Worm (Caenorhabditis elegans) whole organism, L4 larva: ENCODE data around the gene C35A5.10.

Experiments
- F49E8.2 ChIP-seq: sonication (generic microtip); optimal IDR thresholded peaks from 2 replicates; lab custom pipeline; 2016; ENCODE audit warnings: missing compliant biosample characterization, mild to moderate bottlenecking, missing genetic modification characterization, borderline replicate concordance
- T26A8.4 ChIP-seq: fragments of 200-800 bp; sonication (Bioruptor generic); IDR thresholded peaks from 2 replicates; pipeline ENCODE4 v1.3.6; 2022; ENCODE audit warnings: missing genetic modification characterization, missing compliant biosample characterization
- Y5F2A.4 ChIP-seq: fragments of 200-800 bp; sonication (Bioruptor generic); optimal IDR thresholded peaks from 2 replicates; lab custom pipeline; 2018; ENCODE audit warnings: mild to moderate bottlenecking, missing genetic modification characterization, missing compliant biosample characterization
- Y75B8A.6 ChIP-seq: fragments of 200-800 bp; sonication (Bioruptor generic); IDR thresholded peaks from 2 replicates; pipeline ENCODE4 v1.3.6; 2022; ENCODE audit warnings: missing genetic modification reagents, missing genetic modification characterization, missing compliant biosample characterization
- aha-1 ChIP-seq: fragments of 150-350 bp; peaks from one replicate; lab custom pipeline; 2014; ENCODE audit warnings: missing biosample characterization, missing genetic modification characterization
- ama-1 ChIP-seq: fragments of 150-350 bp; optimal IDR thresholded peaks from 2 replicates; lab custom pipeline; 2014; ENCODE audit warnings: inconsistent platforms, mixed read lengths
- ceh-20 ChIP-seq: fragments of 200-800 bp; sonication (Bioruptor generic); IDR thresholded peaks from 2 replicates; pipeline ENCODE4 v1.3.6; 2022; ENCODE audit warnings: missing genetic modification reagents, missing genetic modification characterization, missing compliant biosample characterization
- ceh-28 ChIP-seq: fragments of 150-350 bp; optimal IDR thresholded peaks from 2 replicates; lab custom pipeline; 2014; ENCODE audit warnings: missing biosample characterization, missing genetic modification reagents, missing genetic modification characterization
- ces-1 ChIP-seq: fragments of 150-350 bp; sonication (generic microtip); optimal IDR thresholded peaks from 4 replicates; lab custom pipeline; 2014; ENCODE audit warnings: missing biosample characterization, missing genetic modification reagents, missing genetic modification characterization
- cey-2 ChIP-seq: sonication (generic microtip); optimal IDR thresholded peaks from 3 replicates; lab custom pipeline; 2017; ENCODE audit warnings: missing genetic modification characterization, mild to moderate bottlenecking, missing compliant biosample characterization, antibody characterized with exemption, borderline replicate concordance; ENCODE audit not compliant: insufficient read depth
- daf-16 ChIP-seq, 3 experiments: sonication (generic microtip); optimal IDR thresholded peaks; 2 replicates each; lab custom pipeline; 2016 to 2017; ENCODE audit warnings: missing genetic modification characterization in 3 of 3, missing genetic modification reagents in 3 of 3, mild to moderate bottlenecking in 2 of 3, missing compliant biosample characterization in 2 of 3, missing biosample characterization in 1 of 3, moderate library complexity in 1 of 3
- daf-8 ChIP-seq: fragments of 200-800 bp; sonication (Bioruptor generic); IDR thresholded peaks from 2 replicates; pipeline ENCODE4 v1.3.6; 2022; ENCODE audit warnings: missing genetic modification characterization, missing compliant biosample characterization
- dmd-6 ChIP-seq: fragments of 200-800 bp; sonication (Bioruptor generic); IDR thresholded peaks from 2 replicates; pipeline ENCODE4 v1.3.6; 2022; ENCODE audit warnings: missing genetic modification reagents, missing genetic modification characterization, missing compliant biosample characterization
- dpl-1 ChIP-seq: fragments of 150-350 bp; optimal IDR thresholded peaks from 2 replicates; lab custom pipeline; 2014; ENCODE audit warnings: missing biosample characterization, missing genetic modification reagents, missing genetic modification characterization
- egl-43 ChIP-seq: fragments of 200-800 bp; sonication (Bioruptor generic); IDR thresholded peaks from 2 replicates; pipeline ENCODE4 v1.3.6; 2022; ENCODE audit warnings: missing genetic modification reagents, missing genetic modification characterization, missing compliant biosample characterization
- fkh-10 ChIP-seq: fragments of 150-350 bp; optimal IDR thresholded peaks from 2 replicates; lab custom pipeline; 2014; ENCODE audit warnings: missing biosample characterization, missing genetic modification reagents, missing genetic modification characterization
- hif-1 ChIP-seq, 2 experiments: sonication (generic microtip); optimal IDR thresholded peaks; 2 replicates each; lab custom pipeline; 2016 to 2017; ENCODE audit warnings: missing compliant biosample characterization in 2 of 2, missing genetic modification characterization in 2 of 2, missing genetic modification reagents in 2 of 2, missing genotype in 2 of 2, mild to moderate bottlenecking in 1 of 2
- hlh-11 ChIP-seq: fragments of 200-800 bp; sonication (Bioruptor generic); optimal IDR thresholded peaks from 2 replicates; lab custom pipeline; 2018; ENCODE audit warnings: mild to moderate bottlenecking, missing genetic modification characterization, missing compliant biosample characterization
- hlh-30 ChIP-seq: sonication (generic microtip); optimal IDR thresholded peaks from 2 replicates; lab custom pipeline; 2017; ENCODE audit warnings: antibody characterized with exemption, mild to moderate bottlenecking, missing genetic modification characterization, missing compliant biosample characterization; ENCODE audit not compliant: insufficient read depth
- lin-29 ChIP-seq: fragments of 200-800 bp; sonication (Bioruptor generic); IDR thresholded peaks from 2 replicates; pipeline ENCODE4 v1.3.6; 2022; ENCODE audit warnings: missing genetic modification reagents, missing genetic modification characterization, missing compliant biosample characterization
- lin-38 ChIP-seq: fragments of 200-800 bp; sonication (Bioruptor generic); IDR thresholded peaks from 2 replicates; pipeline ENCODE4 v1.3.6; 2022; ENCODE audit warnings: missing genetic modification reagents, missing genetic modification characterization, missing compliant biosample characterization
- lsy-2 ChIP-seq, 2 experiments: fragments of 150-350 bp in 1 of 2; sonication (generic microtip) in 1 of 2; optimal IDR thresholded peaks; 2 replicates each; lab custom pipeline; 2014 to 2017; ENCODE audit warnings: missing biosample characterization in 2 of 2, missing genetic modification characterization in 2 of 2
- mdl-1 ChIP-seq, 2 experiments: fragments of 150-350 bp in 1 of 2; sonication (generic microtip) in 1 of 2; optimal IDR thresholded peaks; 2 replicates each; lab custom pipeline; 2014 to 2017; ENCODE audit warnings: missing biosample characterization in 2 of 2, missing genetic modification characterization in 2 of 2
- mdt-29 ChIP-seq: fragments of 200-800 bp; sonication (Bioruptor generic); IDR thresholded peaks from 2 replicates; pipeline ENCODE4 v1.3.6; 2022; ENCODE audit warnings: missing genetic modification reagents, missing genetic modification characterization, missing compliant biosample characterization
- mep-1 ChIP-seq: fragments of 150-350 bp; sonication (generic microtip); optimal IDR thresholded peaks from 3 replicates; lab custom pipeline; 2014; ENCODE audit warnings: missing biosample characterization, missing genetic modification characterization
- mxl-2 ChIP-seq: fragments of 200-800 bp; sonication (Bioruptor generic); conservative IDR thresholded peaks from 2 replicates; pipeline ENCODE4 v1.3.6; 2022; ENCODE audit warnings: missing genetic modification reagents, missing genetic modification characterization, missing compliant biosample characterization
- nhr-111 ChIP-seq: fragments of 200-800 bp; sonication (Bioruptor generic); optimal IDR thresholded peaks from 2 replicates; lab custom pipeline; 2018; ENCODE audit warnings: mild to moderate bottlenecking, missing genetic modification characterization, missing compliant biosample characterization
- nhr-28 ChIP-seq: fragments of 150-350 bp; optimal IDR thresholded peaks from 2 replicates; lab custom pipeline; 2014; ENCODE audit warnings: missing biosample characterization, missing genetic modification characterization
- nhr-77 ChIP-seq: fragments of 150-350 bp; optimal IDR thresholded peaks from 2 replicates; lab custom pipeline; 2014; ENCODE audit warnings: missing biosample characterization, missing genetic modification characterization
- pha-4 ChIP-seq, 2 experiments: fragments of 150-350 bp in 1 of 2; fragments of 200-800 bp in 1 of 2; sonication (Bioruptor generic) in 1 of 2; IDR thresholded peaks in 1 of 2; optimal IDR thresholded peaks in 1 of 2; 2 replicates each; pipeline versions ENCODE4 v1.3.6 to Lab custom; 2014 to 2022; ENCODE audit warnings: missing genetic modification characterization in 2 of 2, missing genetic modification reagents in 2 of 2, missing biosample characterization in 1 of 2, missing compliant biosample characterization in 1 of 2
- php-3 ChIP-seq: fragments of 200-800 bp; sonication (Bioruptor generic); IDR thresholded peaks from 2 replicates; pipeline ENCODE4 v1.3.6; 2022; ENCODE audit warnings: missing genetic modification reagents, missing genetic modification characterization, missing compliant biosample characterization
- pqm-1 ChIP-seq: sonication (generic microtip); optimal IDR thresholded peaks from 2 replicates; lab custom pipeline; 2017; ENCODE audit warnings: missing biosample characterization, missing genetic modification characterization
- rbr-2 ChIP-seq: sonication (generic microtip); optimal IDR thresholded peaks from 2 replicates; lab custom pipeline; 2016; ENCODE audit warnings: missing genotype, missing genetic modification characterization, missing compliant biosample characterization
- snpc-1.2 ChIP-seq: fragments of 200-800 bp; sonication (Bioruptor generic); IDR thresholded peaks from 2 replicates; pipeline ENCODE4 v1.3.6; 2022; ENCODE audit warnings: missing genetic modification reagents, missing genetic modification characterization, missing compliant biosample characterization
- snpc-4 ChIP-seq: fragments of 150-350 bp; optimal IDR thresholded peaks from 2 replicates; lab custom pipeline; 2014; ENCODE audit warnings: missing biosample characterization, missing genetic modification characterization
- tra-1 ChIP-seq: fragments of 200-800 bp; sonication (Bioruptor generic); IDR thresholded peaks from 2 replicates; pipeline ENCODE4 v1.3.6; 2022; ENCODE audit warnings: missing genetic modification reagents, missing genetic modification characterization, missing compliant biosample characterization
- unc-62 ChIP-seq, 3 experiments: fragments of 150-350 bp in 1 of 3; sonication (generic microtip); optimal IDR thresholded peaks in 2 of 3; peaks in 1 of 3; 1 replicate in 1 of 3; 2 replicates in 2 of 3; lab custom pipeline; 2014 to 2017; ENCODE audit warnings: missing biosample characterization in 3 of 3, missing genetic modification characterization in 3 of 3, missing genetic modification reagents in 3 of 3, missing genotype in 1 of 3
- zip-11 ChIP-seq: fragments of 200-800 bp; sonication (Bioruptor generic); IDR thresholded peaks from 2 replicates; pipeline ENCODE4 v1.3.6; 2022; ENCODE audit warnings: missing genetic modification characterization, missing compliant biosample characterization
- zip-2 ChIP-seq: fragments of 150-350 bp; optimal IDR thresholded peaks from 2 replicates; lab custom pipeline; 2014; ENCODE audit warnings: missing biosample characterization, missing genetic modification characterization
- ztf-7 ChIP-seq: fragments of 150-350 bp; optimal IDR thresholded peaks from 2 replicates; lab custom pipeline; 2014; ENCODE audit warnings: missing biosample characterization, missing genetic modification characterization

Gene C35A5.10

ce11 chrV:10475421-10475820 is 28.6 kb upstream of the C35A5.10 start:
- peak; percentile 96 for TF ChIP-seq aha-1
- no peak for TF ChIP-seq rbr-2 (tag; lab: Kevin White, UChicago)
- no peak for TF ChIP-seq nhr-111
- TF ChIP-seq ama-1 (lab: Kevin White, UChicago) = peak; percentile 66

ce11 chrV:10476864-10477443 is 27.0 kb upstream of the C35A5.10 start:
- peak; percentile 93 for TF ChIP-seq ama-1 (lab: Kevin White, UChicago)
- peak in 1 of 2 experiments; percentile 20 for TF ChIP-seq lsy-2 (tag; optimal IDR thresholded peaks at IDR 0.05; lab: Kevin White, UChicago)
- TF ChIP-seq hif-1 (tag; optimal IDR thresholded peaks at IDR 0.05; lab: Kevin White, UChicago) = peak in 1 of 2 experiments; percentile 23
- TF ChIP-seq mep-1 (tag; lab: Kevin White, UChicago) = peak; percentile 56
- TF ChIP-seq nhr-28 (tag; lab: Kevin White, UChicago) = peak; percentile 20
- peak; percentile 89 for TF ChIP-seq aha-1
- TF ChIP-seq Y5F2A.4 (GFP tag; lab: Kevin White, UChicago) = no peak
- TF ChIP-seq lin-38 (GFP tag; lab: Robert Waterston, UW) = no peak
- TF ChIP-seq hlh-30 (tag; lab: Kevin White, UChicago) = peak; percentile 6
- no peak for TF ChIP-seq lin-29
- TF ChIP-seq zip-2 (tag; lab: Kevin White, UChicago) = peak; percentile 86

- TF ChIP-seq cey-2 (tag; lab: Kevin White, UChicago) (no peak), mdl-1 (tag; optimal IDR thresholded peaks at IDR 0.05; lab: Kevin White, UChicago) (peak in 1 of 2 experiments; percentile 17), mxl-2 (GFP tag; lab: Robert Waterston, UW) (no peak), unc-62 (GFP tag; optimal IDR thresholded peaks at IDR 0.05 in 1 of 2; lab: Kevin White, UChicago) (peak in 1 of 2 experiments; percentile 23), unc-62 (tag; optimal IDR thresholded peaks at IDR 0.05; lab: Kevin White, UChicago) (no peak), nhr-28 (tag; lab: Kevin White, UChicago) (peak; percentile 40), hlh-11 (tag; lab: Kevin White, UChicago) (peak; percentile 54), mdt-29 (GFP tag; lab: Robert Waterston, UW) (no peak), dmd-6 (GFP tag; lab: Robert Waterston, UW) (peak; percentile 41; the same call in 1 of the 2 replicates), pqm-1 (tag; lab: Kevin White, UChicago) (peak; percentile 60), pha-4 (GFP tag; IDR thresholded peaks at IDR 0.05; lab: Robert Waterston, UW) (no peak), pha-4 (tag; optimal IDR thresholded peaks at IDR 0.05; lab: Kevin White, UChicago) (no peak), T26A8.4 (GFP tag; lab: Robert Waterston, UW) (no peak), daf-16 (GFP tag; optimal IDR thresholded peaks at IDR 0.05; lab: Kevin White, UChicago) (no peak), daf-16 (tag; optimal IDR thresholded peaks at IDR 0.05; lab: Kevin White, UChicago) (peak; percentile 44), hif-1 (tag; optimal IDR thresholded peaks at IDR 0.05; lab: Kevin White, UChicago) (peak in 1 of 2 experiments; percentile 13), aha-1 (peak; percentile 95), hlh-30 (tag; lab: Kevin White, UChicago) (peak; percentile 49), fkh-10 (no peak), daf-8 (no peak), egl-43 (GFP tag; lab: Robert Waterston, UW) (no peak)
Measured at ce11 chrV:10478097-10478828, 25.7 kb upstream of the C35A5.10 start, which contains the start of the genes crp-1 and Y32F6B.9. crp-1 (plus strand) TSS chrV:10478564. Y32F6B.9 (plus strand) TSS chrV:10478699.

ce11 chrV:10483995-10484394 is 20.0 kb upstream of the C35A5.10 start:
- no peak for TF ChIP-seq F49E8.2 (tag; lab: Kevin White, UChicago)
- no peak for TF ChIP-seq dpl-1 (GFP tag; lab: Kevin White, UChicago)
- TF ChIP-seq tra-1 (GFP tag; lab: Robert Waterston, UW) = 0 out of 2 replicates have a peak, but pooled peaks have one; percentile 26
- TF ChIP-seq nhr-28 (tag; lab: Kevin White, UChicago) = peak; percentile 79
- no peak for TF ChIP-seq unc-62 (GFP tag; optimal IDR thresholded peaks at IDR 0.05 in 1 of 2; lab: Kevin White, UChicago)
- no peak for TF ChIP-seq unc-62 (tag; optimal IDR thresholded peaks at IDR 0.05; lab: Kevin White, UChicago)
- TF ChIP-seq hlh-11 (tag; lab: Kevin White, UChicago) = peak; percentile 53
- no peak for TF ChIP-seq ztf-7
- no peak for TF ChIP-seq zip-11 (GFP tag; lab: Robert Waterston, UW)
- TF ChIP-seq snpc-4 (tag; lab: Kevin White, UChicago) = no peak
- TF ChIP-seq snpc-1.2 (GFP tag; lab: Robert Waterston, UW) = no peak
- TF ChIP-seq ceh-28 (tag; lab: Kevin White, UChicago) = no peak
- TF ChIP-seq Y75B8A.6 (GFP tag; lab: Robert Waterston, UW) = no peak
- TF ChIP-seq hlh-30 (tag; lab: Kevin White, UChicago) = no peak
- TF ChIP-seq nhr-77 (tag; lab: Kevin White, UChicago) = peak; percentile 40
- TF ChIP-seq dmd-6 (GFP tag; lab: Robert Waterston, UW) = peak; percentile 93
- TF ChIP-seq ces-1 (GFP tag; lab: Kevin White, UChicago) = no peak
- TF ChIP-seq ceh-20 (GFP tag; lab: Robert Waterston, UW) = no peak
- peak; percentile 81 for TF ChIP-seq php-3
